Fruit fly (Drosophila melanogaster): ENCODE data around the gene XRCC1.
A peak's percentile ranks its signal among the peaks of the same experiment; 100 is the strongest.

XRCC1 gene

DNA sequence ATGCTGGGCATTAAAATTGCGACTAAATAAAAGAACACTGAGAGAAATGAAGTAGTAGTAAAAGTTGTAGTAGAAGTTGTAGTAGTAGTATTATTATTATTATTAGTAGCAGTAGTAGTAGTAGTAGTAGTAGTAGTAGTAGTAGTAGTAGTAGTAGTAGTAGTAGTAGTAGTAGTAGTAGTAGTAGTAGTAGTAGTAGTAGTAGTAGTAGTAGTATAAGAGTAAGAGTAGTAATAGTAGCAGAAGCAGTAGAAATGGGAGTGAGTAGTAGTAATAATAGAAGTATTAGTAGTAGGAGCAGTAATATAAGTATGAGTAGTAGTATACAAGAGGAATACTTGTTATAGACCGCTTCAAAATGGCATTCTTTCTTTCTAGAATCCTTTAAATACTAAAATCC is 29.7 kb upstream of the XRCC1 start:
- peak; percentile 4 for TF ChIP-seq Eip75B (GFP tag; optimal IDR thresholded peaks at IDR 0.05)
- no peak for TF ChIP-seq Ets21C (GFP tag; optimal IDR thresholded peaks at IDR 0.05)
- no peak for TF ChIP-seq spab (GFP tag; optimal IDR thresholded peaks at IDR 0.05)
- TF ChIP-seq Hr38 (GFP tag; optimal IDR thresholded peaks at IDR 0.05): no peak
- no peak for TF ChIP-seq CG8119 (GFP tag; IDR thresholded peaks at IDR 0.05)
- peak; percentile 13 for TF ChIP-seq Ets96B (tag; optimal IDR thresholded peaks at IDR 0.05)
- TF ChIP-seq cyc (GFP tag; optimal IDR thresholded peaks at IDR 0.05): no peak
- TF ChIP-seq ss (GFP tag; optimal IDR thresholded peaks at IDR 0.05): peak in 1 of 2 experiments; percentile 24
- no peak for TF ChIP-seq CG11294 (GFP tag; IDR thresholded peaks at IDR 0.05)
- TF ChIP-seq topi (GFP tag; optimal IDR thresholded peaks at IDR 0.05): no peak
- TF ChIP-seq Hr39 (GFP tag; optimal IDR thresholded peaks at IDR 0.05): peak; percentile 2
- TF ChIP-seq lz (GFP tag; optimal IDR thresholded peaks at IDR 0.05): peak; percentile 19
- no peak for TF ChIP-seq CG8319 (GFP tag; optimal IDR thresholded peaks at IDR 0.05)
- peak; percentile 9; the same call in 1 of the 3 replicates for TF ChIP-seq CG6163 (GFP tag; IDR thresholded peaks at IDR 0.05)
- TF ChIP-seq fd59A (GFP tag; optimal IDR thresholded peaks at IDR 0.05): peak; percentile 17
- TF ChIP-seq acj6 (GFP tag; optimal IDR thresholded peaks at IDR 0.05): peak; percentile 1
- peak; percentile 5 for TF ChIP-seq Met (GFP tag; optimal IDR thresholded peaks at IDR 0.05)
- TF ChIP-seq fd85E (GFP tag; optimal IDR thresholded peaks at IDR 0.05): no peak
- TF ChIP-seq CG10631 (GFP tag; optimal IDR thresholded peaks at IDR 0.05): peak; percentile 19
- peak; percentile 85 for TF ChIP-seq Eip78C (GFP tag)
- peak; percentile 19 for TF ChIP-seq CG3919 (GFP tag; optimal IDR thresholded peaks at IDR 0.05)
- TF ChIP-seq svp (GFP tag): peak; percentile 36
- no peak for TF ChIP-seq eg (GFP tag; IDR thresholded peaks at IDR 0.05)
- TF ChIP-seq Sox14 (GFP tag; optimal IDR thresholded peaks at IDR 0.05): peak; percentile 12
- TF ChIP-seq Sox15 (GFP tag; optimal IDR thresholded peaks at IDR 0.05): no peak
- TF ChIP-seq CG7368 (GFP tag; optimal IDR thresholded peaks at IDR 0.05): no peak
- TF ChIP-seq CG3032 (tag; optimal IDR thresholded peaks at IDR 0.05): peak; percentile 27
- no peak for TF ChIP-seq CG10669 (GFP tag; optimal IDR thresholded peaks at IDR 0.05)

DNA sequence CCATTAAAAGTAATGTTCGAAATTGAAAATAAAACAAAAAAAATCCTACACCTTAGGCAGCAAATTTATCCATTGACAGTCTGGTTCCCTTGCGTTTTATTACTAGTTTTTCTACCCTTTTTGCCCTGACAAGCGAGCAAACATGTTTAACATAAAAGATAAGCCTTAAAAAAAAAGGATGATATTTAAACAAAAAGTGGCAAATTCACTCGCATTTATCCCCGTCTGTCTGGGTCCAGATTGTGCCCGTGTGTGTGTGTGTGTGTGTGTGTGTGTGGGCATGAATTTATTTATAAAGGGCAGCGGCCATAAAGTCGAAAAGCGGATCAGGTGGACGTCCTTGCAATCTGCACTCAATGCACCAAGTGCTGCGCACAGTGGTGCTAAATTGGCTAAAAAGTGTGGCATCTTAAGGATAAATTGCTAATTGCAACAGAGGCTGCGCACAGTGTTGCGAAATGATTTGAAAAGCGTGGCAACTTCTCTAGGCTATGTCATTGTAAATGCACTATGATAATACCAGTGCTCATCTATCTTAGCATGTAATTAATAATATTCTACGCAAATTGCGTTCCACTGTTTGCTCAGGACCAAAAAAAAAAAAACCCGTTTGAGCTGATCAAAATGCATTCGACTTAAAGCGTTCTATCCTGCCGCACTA is 28.9 kb upstream of the XRCC1 start:
- TF ChIP-seq CG9139 (GFP tag; optimal IDR thresholded peaks at IDR 0.05) (peak; percentile 58), Eip93F (GFP tag; optimal IDR thresholded peaks at IDR 0.05) (no peak), CG10631 (GFP tag; optimal IDR thresholded peaks at IDR 0.05) (peak; percentile 48), lz (GFP tag; optimal IDR thresholded peaks at IDR 0.05) (peak; percentile 50), eg (GFP tag; IDR thresholded peaks at IDR 0.05) (no peak), Hr38 (GFP tag; optimal IDR thresholded peaks at IDR 0.05) (no peak), CG8632 (GFP tag; optimal IDR thresholded peaks at IDR 0.05) (peak; percentile 52), topi (GFP tag; optimal IDR thresholded peaks at IDR 0.05) (peak; percentile 55), CG11294 (GFP tag; IDR thresholded peaks at IDR 0.05) (no peak), CG7368 (GFP tag; optimal IDR thresholded peaks at IDR 0.05) (peak; percentile 66), Sox102F (GFP tag; optimal IDR thresholded peaks at IDR 0.05) (peak; percentile 44), salr (GFP tag; optimal IDR thresholded peaks at IDR 0.05) (peak in 1 of 2 experiments; percentile 51), Sox15 (GFP tag; optimal IDR thresholded peaks at IDR 0.05) (peak; percentile 27), CG11902 (GFP tag; optimal IDR thresholded peaks at IDR 0.05) (peak; percentile 21), Hr39 (GFP tag; optimal IDR thresholded peaks at IDR 0.05) (peak; percentile 46), CG10669 (GFP tag; optimal IDR thresholded peaks at IDR 0.05) (peak; percentile 73), Met (GFP tag; optimal IDR thresholded peaks at IDR 0.05) (no peak), pdm3 (GFP tag; optimal IDR thresholded peaks at IDR 0.05) (peak; percentile 53), CG8319 (GFP tag; optimal IDR thresholded peaks at IDR 0.05) (peak; percentile 46), cyc (GFP tag; optimal IDR thresholded peaks at IDR 0.05) (peak; percentile 30), CG34406 (GFP tag; optimal IDR thresholded peaks at IDR 0.05) (peak; percentile 34), OdsH (GFP tag; optimal IDR thresholded peaks at IDR 0.05) (peak; percentile 29), Eip75B (GFP tag; optimal IDR thresholded peaks at IDR 0.05) (peak; percentile 75), Ets96B (tag; optimal IDR thresholded peaks at IDR 0.05) (peak; percentile 54), Sox14 (GFP tag; optimal IDR thresholded peaks at IDR 0.05) (peak; percentile 67), acj6 (GFP tag; optimal IDR thresholded peaks at IDR 0.05) (peak; percentile 40), achi (GFP tag; optimal IDR thresholded peaks at IDR 0.05) (peak; percentile 46), fd85E (GFP tag; optimal IDR thresholded peaks at IDR 0.05) (no peak), dsx (GFP tag; optimal IDR thresholded peaks at IDR 0.05; ENCODE audit: poor library complexity, severe bottlenecking) (peak; percentile 3), spab (GFP tag; optimal IDR thresholded peaks at IDR 0.05) (peak; percentile 61), CG16779 (tag; optimal IDR thresholded peaks at IDR 0.05) (no peak), net (GFP tag; optimal IDR thresholded peaks at IDR 0.05) (peak; percentile 12), CG3032 (tag; optimal IDR thresholded peaks at IDR 0.05) (peak; percentile 65), CG1621 (tag; optimal IDR thresholded peaks at IDR 0.05) (peak; percentile 60), fd59A (GFP tag; optimal IDR thresholded peaks at IDR 0.05) (peak; percentile 65), Gug (GFP tag; IDR thresholded peaks at IDR 0.05) (no peak), CG32006 (GFP tag; optimal IDR thresholded peaks at IDR 0.05) (no peak), Ets21C (GFP tag; optimal IDR thresholded peaks at IDR 0.05) (peak; percentile 31), CG3919 (GFP tag; optimal IDR thresholded peaks at IDR 0.05) (peak; percentile 60), Lpt (GFP tag; optimal IDR thresholded peaks at IDR 0.05) (no peak), CG31627 (GFP tag; optimal IDR thresholded peaks at IDR 0.05) (peak; percentile 9)
